Fruit fly (Drosophila melanogaster): ENCODE measurements around the gene CG16781.
A peak's percentile ranks its signal among the peaks of the same experiment; 100 is the strongest.

The CG16781 gene

DNA sequence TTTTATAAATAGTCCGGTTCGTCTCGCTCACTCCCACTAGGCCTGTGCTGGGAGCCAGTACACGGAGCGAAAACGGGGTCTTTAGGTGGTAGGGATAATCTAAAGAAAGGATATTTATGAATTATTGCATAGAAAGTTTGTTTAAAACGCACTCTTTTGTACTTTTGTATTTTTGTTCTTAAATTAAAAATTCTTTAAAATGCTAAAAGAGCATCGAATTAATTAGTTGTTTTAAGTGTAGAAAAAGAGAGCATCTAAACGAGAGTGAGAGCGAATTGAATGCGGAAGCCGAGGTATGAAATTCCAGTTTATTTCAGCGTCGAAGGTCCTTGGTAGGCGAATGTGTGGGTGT lies 36.3 kb downstream of the CG16781 start (continued):
- TF ChIP-seq CG5180 (GFP tag; optimal IDR thresholded peaks at IDR 0.05) (no peak), oc (tag; optimal IDR thresholded peaks at IDR 0.05) (peak; percentile 72), CG17829 (tag; optimal IDR thresholded peaks at IDR 0.05) (peak; percentile 91), CG10274 (GFP tag; optimal IDR thresholded peaks at IDR 0.05) (no peak), Gug (GFP tag; IDR thresholded peaks at IDR 0.05) (peak; percentile 59; the same call in 3 of the 4 replicates), lmd (GFP tag; IDR thresholded peaks at IDR 0.05) (peak; percentile 72), kni (GFP tag; optimal IDR thresholded peaks at IDR 0.05) (no peak), CG30431 (GFP tag; optimal IDR thresholded peaks at IDR 0.05) (peak; percentile 47), seq (GFP tag; IDR thresholded peaks at IDR 0.05) (peak; percentile 42), cad (GFP tag; optimal IDR thresholded peaks at IDR 0.05) (no peak), CG12659 (GFP tag; optimal IDR thresholded peaks at IDR 0.05) (peak; percentile 51), E2f2 (GFP tag; IDR thresholded peaks at IDR 0.05) (peak; percentile 55; the same call in 1 of the 2 replicates), Drgx (GFP tag; IDR thresholded peaks at IDR 0.05) (peak; percentile 73), tgo (GFP tag; IDR thresholded peaks at IDR 0.05) (peak; percentile 28; the same call in 1 of the 3 replicates), CG2678 (tag; optimal IDR thresholded peaks at IDR 0.05) (peak; percentile 46), CG3995 (GFP tag; optimal IDR thresholded peaks at IDR 0.05) (no peak), ase (GFP tag; IDR thresholded peaks at IDR 0.05) (0 out of 3 replicates have a peak, but pooled peaks have one; percentile 63), CG11560 (tag; IDR thresholded peaks at IDR 0.05) (0 out of 3 replicates have a peak, but pooled peaks have one; percentile 16), org-1 (GFP tag; optimal IDR thresholded peaks at IDR 0.05) (peak; percentile 79), croc (GFP tag; conservative IDR thresholded peaks at IDR 0.05) (peak; percentile 68), fu2 (GFP tag; optimal IDR thresholded peaks at IDR 0.05) (peak; percentile 40), caup (GFP tag; optimal IDR thresholded peaks at IDR 0.05; ENCODE audit: severe bottlenecking) (no peak), sisA (GFP tag; IDR thresholded peaks at IDR 0.05) (peak; percentile 72), CG1647 (GFP tag; optimal IDR thresholded peaks at IDR 0.05) (no peak), lbe (GFP tag; optimal IDR thresholded peaks at IDR 0.05) (peak; percentile 69), Atf-2 (GFP tag; optimal IDR thresholded peaks at IDR 0.05) (peak; percentile 79), sim (GFP tag; IDR thresholded peaks at IDR 0.05) (0 out of 2 replicates have a peak, but pooled peaks have one; percentile 49), her (GFP tag; optimal IDR thresholded peaks at IDR 0.05) (peak; percentile 64), CG33557 (GFP tag; optimal IDR thresholded peaks at IDR 0.05) (peak; percentile 87), CG5953 (GFP tag; IDR thresholded peaks at IDR 0.05) (peak; percentile 56; the same call in 1 of the 2 replicates), CG6689 (GFP tag; IDR thresholded peaks at IDR 0.05) (peak; percentile 72), sens (GFP tag) (peak; percentile 98), unpg (GFP tag; optimal IDR thresholded peaks at IDR 0.05) (peak; percentile 87), lov (optimal IDR thresholded peaks at IDR 0.05) (no peak), lov (GFP tag; IDR thresholded peaks at IDR 0.05) (0 out of 3 replicates have a peak, but pooled peaks have one; percentile 69), B-H2 (GFP tag; optimal IDR thresholded peaks at IDR 0.05) (no peak), CG18619 (GFP tag; optimal IDR thresholded peaks at IDR 0.05) (peak; percentile 47), phol (tag; optimal IDR thresholded peaks at IDR 0.05) (peak; percentile 67), CG17359 (tag; optimal IDR thresholded peaks at IDR 0.05) (peak; percentile 18), usp (GFP tag; optimal IDR thresholded peaks at IDR 0.05) (no peak), repo (GFP tag; optimal IDR thresholded peaks at IDR 0.05) (peak; percentile 16), psq (GFP tag; optimal IDR thresholded peaks at IDR 0.05) (peak; percentile 37), CG9797 (GFP tag; optimal IDR thresholded peaks at IDR 0.05) (no peak), Dad (GFP tag; optimal IDR thresholded peaks at IDR 0.05) (peak; percentile 56), HHEX (GFP tag; optimal IDR thresholded peaks at IDR 0.05) (peak; percentile 7), grau (tag; optimal IDR thresholded peaks at IDR 0.05) (peak; percentile 84), esg (GFP tag; conservative IDR thresholded peaks at IDR 0.05) (peak; percentile 42; the same call in 1 of the 2 replicates), PHDP (tag; optimal IDR thresholded peaks at IDR 0.05) (peak; percentile 72), Fer1 (GFP tag; optimal IDR thresholded peaks at IDR 0.05) (no peak), CG6654 (GFP tag; optimal IDR thresholded peaks at IDR 0.05) (no peak), jumu (GFP tag; optimal IDR thresholded peaks at IDR 0.05) (peak; percentile 62), H15 (GFP tag; IDR thresholded peaks at IDR 0.05) (peak; percentile 53; the same call in 1 of the 3 replicates)
